Fruit fly (Drosophila melanogaster): ENCODE results near the gene Idi.
A peak's percentile ranks its signal among the peaks of the same experiment; 100 is the strongest.

The Idi gene

dm6 chr3R:21246492-21247061 is 23.3 kb upstream of the Idi start, which contains the start of gene ETHR:
ETHR (plus strand) TSS chr3R:21247011.
- TF ChIP-seq sv (GFP tag; optimal IDR thresholded peaks at IDR 0.05) (peak; percentile 4), Dif (GFP tag; optimal IDR thresholded peaks at IDR 0.05; ENCODE audit: partially characterized antibody) (no peak)

dm6 chr3R:21252478-21252877 is 17.4 kb upstream of the Idi start:
- TF ChIP-seq Dfd (GFP tag; optimal IDR thresholded peaks at IDR 0.05) (no peak), Sp1 (GFP tag; optimal IDR thresholded peaks at IDR 0.05) (no peak), foxo (GFP tag; optimal IDR thresholded peaks at IDR 0.05) (no peak), dsf (GFP tag; optimal IDR thresholded peaks at IDR 0.05; ENCODE audit: borderline replicate concordance) (no peak), Dif (GFP tag; optimal IDR thresholded peaks at IDR 0.05; ENCODE audit: partially characterized antibody) (no peak), Rel (GFP tag; optimal IDR thresholded peaks at IDR 0.05) (no peak), Rel (tag; optimal IDR thresholded peaks at IDR 0.05) (no peak)

dm6 chr3R:21254296-21254695 is 15.6 kb upstream of the Idi start:
- TF ChIP-seq Dfd (GFP tag; optimal IDR thresholded peaks at IDR 0.05) (no peak), dl (GFP tag; optimal IDR thresholded peaks at IDR 0.05; ENCODE audit: insufficient read depth in 1 of 2, partially characterized antibody in 2 of 2) (no peak), ey (GFP tag; optimal IDR thresholded peaks at IDR 0.05) (no peak), Abd-B (GFP tag; optimal IDR thresholded peaks at IDR 0.05) (no peak), HLH106 (tag; optimal IDR thresholded peaks at IDR 0.05) (no peak), Mio (GFP tag; optimal IDR thresholded peaks at IDR 0.05) (no peak), sage (GFP tag; optimal IDR thresholded peaks at IDR 0.05) (no peak), brk (GFP tag; optimal IDR thresholded peaks at IDR 0.05) (no peak), Vsx2 (GFP tag; optimal IDR thresholded peaks at IDR 0.05; ENCODE audit: partially characterized antibody) (no peak), pan (optimal IDR thresholded peaks at IDR 0.05) (no peak), lola (GFP tag; optimal IDR thresholded peaks at IDR 0.05) (no peak), Dif (GFP tag; optimal IDR thresholded peaks at IDR 0.05; ENCODE audit: partially characterized antibody) (no peak), CrebA (GFP tag; optimal IDR thresholded peaks at IDR 0.05; ENCODE audit: borderline replicate concordance) (no peak), dsf (GFP tag; optimal IDR thresholded peaks at IDR 0.05; ENCODE audit: borderline replicate concordance) (no peak), h (GFP tag; optimal IDR thresholded peaks at IDR 0.05) (no peak), woc (GFP tag; optimal IDR thresholded peaks at IDR 0.05) (no peak), fru (GFP tag; optimal IDR thresholded peaks at IDR 0.05) (no peak)

- TF ChIP-seq tai (GFP tag; optimal IDR thresholded peaks at IDR 0.05) (no peak), jim (GFP tag; optimal IDR thresholded peaks at IDR 0.05) (no peak), dl (GFP tag; optimal IDR thresholded peaks at IDR 0.05; ENCODE audit: insufficient read depth in 1 of 2, partially characterized antibody in 2 of 2) (no peak), CG9705 (GFP tag; optimal IDR thresholded peaks at IDR 0.05) (no peak), sv (GFP tag; optimal IDR thresholded peaks at IDR 0.05) (no peak), Hr83 (GFP tag; optimal IDR thresholded peaks at IDR 0.05; ENCODE audit: poor library complexity, severe bottlenecking) (peak; percentile 86), rgr (GFP tag; optimal IDR thresholded peaks at IDR 0.05) (peak; percentile 73), woc (GFP tag; optimal IDR thresholded peaks at IDR 0.05) (no peak), N (GFP tag; optimal IDR thresholded peaks at IDR 0.05) (no peak), Rel (GFP tag; optimal IDR thresholded peaks at IDR 0.05) (no peak), Rel (tag; optimal IDR thresholded peaks at IDR 0.05) (no peak), HLH106 (tag; optimal IDR thresholded peaks at IDR 0.05) (no peak), br (GFP tag; optimal IDR thresholded peaks at IDR 0.05) (no peak), Vsx2 (GFP tag; optimal IDR thresholded peaks at IDR 0.05; ENCODE audit: partially characterized antibody) (no peak), Myc (optimal IDR thresholded peaks at IDR 0.05) (no peak), Jra (GFP tag; optimal IDR thresholded peaks at IDR 0.05) (no peak), foxo (GFP tag; optimal IDR thresholded peaks at IDR 0.05) (no peak), brk (GFP tag; optimal IDR thresholded peaks at IDR 0.05) (peak; percentile 7), h (GFP tag; optimal IDR thresholded peaks at IDR 0.05) (peak; percentile 76), Mio (GFP tag; optimal IDR thresholded peaks at IDR 0.05) (no peak), Hnf4 (GFP tag; optimal IDR thresholded peaks at IDR 0.05) (no peak), lola (GFP tag; optimal IDR thresholded peaks at IDR 0.05) (no peak), Sp1 (GFP tag; optimal IDR thresholded peaks at IDR 0.05) (peak; percentile 8), Hr78 (GFP tag; optimal IDR thresholded peaks at IDR 0.05) (no peak), CrebA (GFP tag; optimal IDR thresholded peaks at IDR 0.05; ENCODE audit: borderline replicate concordance) (no peak), Dfd (GFP tag; optimal IDR thresholded peaks at IDR 0.05) (no peak), usp (GFP tag; optimal IDR thresholded peaks at IDR 0.05) (no peak), GATAd (GFP tag; optimal IDR thresholded peaks at IDR 0.05) (no peak), Dif (GFP tag; optimal IDR thresholded peaks at IDR 0.05; ENCODE audit: partially characterized antibody) (no peak), Abd-B (GFP tag; optimal IDR thresholded peaks at IDR 0.05) (no peak), pan (optimal IDR thresholded peaks at IDR 0.05) (no peak), ey (GFP tag; optimal IDR thresholded peaks at IDR 0.05) (no peak), dsf (GFP tag; optimal IDR thresholded peaks at IDR 0.05; ENCODE audit: borderline replicate concordance) (no peak), psq (GFP tag; optimal IDR thresholded peaks at IDR 0.05) (no peak), sage (GFP tag; optimal IDR thresholded peaks at IDR 0.05) (no peak), CG32264 (GFP tag; optimal IDR thresholded peaks at IDR 0.05) (no peak), OdsH (GFP tag; optimal IDR thresholded peaks at IDR 0.05) (peak; percentile 50), dmrt93B (GFP tag; optimal IDR thresholded peaks at IDR 0.05) (no peak)
Observed at dm6 chr3R:21260795-21261194, 9.1 kb upstream of the Idi start.
